Fruit fly (Drosophila melanogaster): ENCODE data around the gene CG32163.

The CG32163 gene

dm6 chr3L:16602736-16603144, 15.8 kb downstream of the CG32163 start, which contains the start of gene Arts (continued):
- TF ChIP-seq fkh (GFP tag; optimal IDR thresholded peaks at IDR 0.05) (peak; percentile 34), spab (GFP tag; optimal IDR thresholded peaks at IDR 0.05) (no peak), ss (GFP tag; optimal IDR thresholded peaks at IDR 0.05) (peak in 1 of 2 experiments; percentile 49)

DNA sequence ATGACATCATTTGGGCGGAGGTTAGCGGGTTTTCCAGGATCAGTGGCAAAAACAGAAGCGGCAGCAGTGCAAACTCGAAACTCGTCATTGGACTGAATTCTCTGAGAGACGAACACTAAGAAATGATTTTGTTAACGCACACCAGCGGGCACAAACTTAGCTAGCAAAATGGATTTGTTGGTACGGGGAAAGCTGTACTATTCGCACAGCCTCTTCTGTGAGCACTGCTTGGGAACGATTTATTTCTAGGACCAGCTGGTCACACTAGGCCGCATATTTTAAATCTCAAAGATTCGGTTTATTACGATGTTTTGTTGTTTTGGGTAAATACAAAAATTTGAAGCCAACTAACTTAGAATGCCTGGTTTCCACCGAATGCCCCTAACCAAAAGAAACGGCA, 22.2 kb downstream of the CG32163 start, which contains the start of gene CG4098:
Gene CG4098, minus strand, starts transcription at position 228 of the 400 bp plus-strand sequence.
- TF ChIP-seq CG31627 (GFP tag; optimal IDR thresholded peaks at IDR 0.05): peak; percentile 60
- peak; percentile 87 for TF ChIP-seq eg (GFP tag; IDR thresholded peaks at IDR 0.05)
- peak; percentile 56 for TF ChIP-seq net (GFP tag; optimal IDR thresholded peaks at IDR 0.05)
- TF ChIP-seq CG11762 (GFP tag; optimal IDR thresholded peaks at IDR 0.05; ENCODE audit: insufficient read depth): peak; percentile 15
- peak; percentile 20 for TF ChIP-seq Sox102F (GFP tag; optimal IDR thresholded peaks at IDR 0.05)
- TF ChIP-seq CG10669 (GFP tag; optimal IDR thresholded peaks at IDR 0.05): peak; percentile 13
- TF ChIP-seq CG7368 (GFP tag; optimal IDR thresholded peaks at IDR 0.05): peak; percentile 35
- peak; percentile 55 for TF ChIP-seq CG32006 (GFP tag; optimal IDR thresholded peaks at IDR 0.05)
- TF ChIP-seq topi (GFP tag; optimal IDR thresholded peaks at IDR 0.05): peak; percentile 30
- peak; percentile 73 for TF ChIP-seq pdm3 (GFP tag; optimal IDR thresholded peaks at IDR 0.05)
- peak; percentile 14 for TF ChIP-seq Ets21C (GFP tag; optimal IDR thresholded peaks at IDR 0.05)
- TF ChIP-seq CG8119 (GFP tag; IDR thresholded peaks at IDR 0.05): no peak
- TF ChIP-seq Eip75B (GFP tag; optimal IDR thresholded peaks at IDR 0.05): peak; percentile 32
- TF ChIP-seq CG16779 (tag; optimal IDR thresholded peaks at IDR 0.05): no peak
- TF ChIP-seq cyc (GFP tag; optimal IDR thresholded peaks at IDR 0.05): peak; percentile 65
- no peak for TF ChIP-seq CG9139 (GFP tag; optimal IDR thresholded peaks at IDR 0.05)
- TF ChIP-seq CG6854 (GFP tag; optimal IDR thresholded peaks at IDR 0.05): no peak
- TF ChIP-seq CG15336 (GFP tag; IDR thresholded peaks at IDR 0.05): peak; percentile 58
- peak; percentile 68 for TF ChIP-seq Hr4 (GFP tag; optimal IDR thresholded peaks at IDR 0.05)
- TF ChIP-seq Ets96B (tag; optimal IDR thresholded peaks at IDR 0.05): peak; percentile 36
- no peak for TF ChIP-seq Eip93F (GFP tag; optimal IDR thresholded peaks at IDR 0.05)
- TF ChIP-seq Lpt (GFP tag; optimal IDR thresholded peaks at IDR 0.05): no peak
- TF ChIP-seq CG6276 (GFP tag; optimal IDR thresholded peaks at IDR 0.05): no peak
- no peak for TF ChIP-seq Blimp-1 (GFP tag; optimal IDR thresholded peaks at IDR 0.05)
- TF ChIP-seq vri (GFP tag; optimal IDR thresholded peaks at IDR 0.05): peak; percentile 23
- peak; percentile 8 for TF ChIP-seq Hr38 (GFP tag; optimal IDR thresholded peaks at IDR 0.05)
- TF ChIP-seq CG6163 (GFP tag; IDR thresholded peaks at IDR 0.05): peak; percentile 78
- peak; percentile 38 for TF ChIP-seq dac (GFP tag; optimal IDR thresholded peaks at IDR 0.05)
- peak; percentile 53 for TF ChIP-seq dsx (GFP tag; optimal IDR thresholded peaks at IDR 0.05; ENCODE audit: poor library complexity, severe bottlenecking)
- no peak for TF ChIP-seq fd59A (GFP tag; optimal IDR thresholded peaks at IDR 0.05)
- TF ChIP-seq spab (GFP tag; optimal IDR thresholded peaks at IDR 0.05): no peak
- peak; percentile 85 for TF ChIP-seq Eip78C (GFP tag)
- peak; percentile 31; the same call in 1 of the 2 replicates for TF ChIP-seq Gug (GFP tag; IDR thresholded peaks at IDR 0.05)
- no peak for TF ChIP-seq fkh (GFP tag; optimal IDR thresholded peaks at IDR 0.05)
- TF ChIP-seq svp (GFP tag): peak; percentile 79
- TF ChIP-seq CG11902 (GFP tag; optimal IDR thresholded peaks at IDR 0.05): no peak
- TF ChIP-seq ss (GFP tag; optimal IDR thresholded peaks at IDR 0.05): peak in 1 of 2 experiments; percentile 40
- no peak for TF ChIP-seq CG4318 (GFP tag; optimal IDR thresholded peaks at IDR 0.05)
- peak in 1 of 2 experiments; percentile 10 for TF ChIP-seq salr (GFP tag; optimal IDR thresholded peaks at IDR 0.05)
- TF ChIP-seq acj6 (GFP tag; optimal IDR thresholded peaks at IDR 0.05): peak; percentile 66
- peak; percentile 10 for TF ChIP-seq CG6808 (GFP tag; optimal IDR thresholded peaks at IDR 0.05)
- TF ChIP-seq CG3032 (tag; optimal IDR thresholded peaks at IDR 0.05): peak; percentile 53
- peak; percentile 81 for TF ChIP-seq CG3919 (GFP tag; optimal IDR thresholded peaks at IDR 0.05)
- TF ChIP-seq fd85E (GFP tag; optimal IDR thresholded peaks at IDR 0.05): no peak
- TF ChIP-seq lz (GFP tag; optimal IDR thresholded peaks at IDR 0.05): peak; percentile 59
- peak; percentile 69 for TF ChIP-seq OdsH (GFP tag; optimal IDR thresholded peaks at IDR 0.05)
- TF ChIP-seq CG10631 (GFP tag; optimal IDR thresholded peaks at IDR 0.05): peak; percentile 46
- peak; percentile 1 for TF ChIP-seq Sox15 (GFP tag; optimal IDR thresholded peaks at IDR 0.05)
- TF ChIP-seq Hr39 (GFP tag; optimal IDR thresholded peaks at IDR 0.05): peak; percentile 70
